Worm (Caenorhabditis elegans): ENCODE results near the gene T21C9.6.

DNA sequence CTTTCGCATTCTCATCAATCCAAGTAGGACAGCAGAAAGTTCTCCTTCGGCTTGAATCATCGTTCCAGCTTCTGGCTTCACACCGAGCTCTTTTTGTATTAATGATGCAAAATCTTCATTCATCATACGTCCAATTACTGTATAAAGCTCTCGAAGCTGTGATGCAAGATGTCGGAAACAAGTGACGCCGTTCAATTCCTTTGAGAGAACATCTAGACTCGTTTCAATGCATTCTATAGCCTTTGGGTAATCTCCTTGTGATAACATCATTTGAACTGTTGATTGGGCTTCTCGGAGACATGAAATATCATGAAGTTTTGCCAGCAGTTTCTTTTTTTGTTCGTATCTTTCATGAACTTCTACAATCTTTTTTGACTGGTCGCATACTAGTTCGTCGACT is 13.2 kb upstream of the T21C9.6 start:
- TF ChIP-seq him-1 (tag; optimal IDR thresholded peaks at IDR 0.05) (no peak), W03F9.2 (tag; optimal IDR thresholded peaks at IDR 0.05) (no peak), dao-5 (tag; optimal IDR thresholded peaks at IDR 0.05) (no peak)

Data from whole organism, L4/young adult.